Fruit fly (Drosophila melanogaster) whole organism, embryonic: ENCODE data around the gene Rab23.

ENCODE experiments used
- BEAF-32 ChIP-seq: fragments of 200-800 bp; sonication (Bioruptor generic); optimal IDR thresholded peaks from 3 replicates; lab custom pipeline; 2017; ENCODE audit warnings: missing biosample characterization, missing genetic modification characterization, mild to moderate bottlenecking, moderate library complexity, missing genetic modification reagents
- Bgb ChIP-seq: fragments of 200-800 bp; sonication (Bioruptor generic); IDR thresholded peaks from 2 replicates; pipeline ENCODE4 v1.3.6; 2022; ENCODE audit warnings: missing biosample characterization, missing genetic modification characterization; ENCODE audit not compliant: partially characterized antibody
- CG12744 ChIP-seq: fragments of 200-800 bp; sonication (Bioruptor generic); optimal IDR thresholded peaks from 2 replicates; lab custom pipeline; 2016; ENCODE audit warnings: missing biosample characterization, missing genetic modification characterization
- CG13287 ChIP-seq: fragments of 200-800 bp; sonication (Bioruptor generic); IDR thresholded peaks from 2 replicates; pipeline ENCODE4 v1.3.6; 2022; ENCODE audit warnings: missing biosample characterization, missing genetic modification characterization; ENCODE audit not compliant: partially characterized antibody
- CG15514 ChIP-seq: fragments of 200-800 bp; sonication (Bioruptor generic); optimal IDR thresholded peaks from 3 replicates; lab custom pipeline; 2017; ENCODE audit warnings: missing biosample characterization, missing genetic modification characterization, mild to moderate bottlenecking, moderate library complexity, missing genetic modification reagents
- CG16779 ChIP-seq: fragments of 200-800 bp; sonication (Bioruptor generic); IDR thresholded peaks from 2 replicates; pipeline ENCODE4 v1.3.6; 2022; ENCODE audit warnings: missing biosample characterization, missing genetic modification characterization
- CG16813 ChIP-seq: fragments of 200-800 bp; sonication (Bioruptor generic); IDR thresholded peaks from 3 replicates; pipeline ENCODE4 v1.3.6; 2022; ENCODE audit warnings: missing biosample characterization, missing genetic modification characterization; ENCODE audit not compliant: partially characterized antibody
- CG2116 ChIP-seq: fragments of 200-800 bp; sonication (Bioruptor generic); optimal IDR thresholded peaks from 3 replicates; lab custom pipeline; 2018; ENCODE audit warnings: missing biosample characterization, mild to moderate bottlenecking, missing genetic modification characterization
- CG34376 ChIP-seq: fragments of 200-800 bp; sonication (Bioruptor generic); optimal IDR thresholded peaks from 2 replicates; lab custom pipeline; 2018; ENCODE audit warnings: missing biosample characterization, mild to moderate bottlenecking, missing genetic modification characterization
- CG3995 ChIP-seq: fragments of 200-800 bp; sonication (Bioruptor generic); optimal IDR thresholded peaks from 3 replicates; lab custom pipeline; 2016; ENCODE audit warnings: missing biosample characterization, missing genetic modification characterization
- CG5953 ChIP-seq: fragments of 200-800 bp; sonication (Bioruptor generic); IDR thresholded peaks from 2 replicates; pipeline ENCODE4 v1.3.6; 2022; ENCODE audit warnings: missing biosample characterization, missing genetic modification characterization
- CG7357 ChIP-seq: fragments of 200-800 bp; sonication (Bioruptor generic); IDR thresholded peaks from 3 replicates; pipeline ENCODE4 v1.3.6; 2022; ENCODE audit warnings: missing biosample characterization, missing genetic modification characterization
- CG7987 ChIP-seq: fragments of 200-800 bp; sonication (Bioruptor generic); optimal IDR thresholded peaks from 2 replicates; lab custom pipeline; 2018; ENCODE audit warnings: missing biosample characterization, mild to moderate bottlenecking, missing genetic modification characterization, moderate library complexity
- CG9437 ChIP-seq: fragments of 200-800 bp; sonication (Bioruptor generic); optimal IDR thresholded peaks from 2 replicates; lab custom pipeline; 2018; ENCODE audit warnings: missing biosample characterization, mild to moderate bottlenecking, missing genetic modification characterization
- Camta ChIP-seq: fragments of 200-800 bp; sonication (Bioruptor generic); optimal IDR thresholded peaks from 2 replicates; lab custom pipeline; 2016; ENCODE audit warnings: missing biosample characterization, missing genetic modification characterization
- Dll ChIP-seq: fragments of 200-800 bp; sonication (Bioruptor generic); IDR thresholded peaks from 4 replicates; pipeline ENCODE4 v1.3.6; 2022; ENCODE audit warnings: missing biosample characterization, missing genetic modification characterization; ENCODE audit not compliant: partially characterized antibody
- Doc2 ChIP-seq: fragments of 200-800 bp; sonication (Bioruptor generic); IDR thresholded peaks from 2 replicates; pipeline ENCODE4 v1.3.6; 2022; ENCODE audit warnings: missing biosample characterization, missing genetic modification characterization
- Dref ChIP-seq: fragments of 200-800 bp; sonication (Bioruptor generic); IDR thresholded peaks from 2 replicates; pipeline ENCODE4 v1.3.6; 2022; ENCODE audit warnings: missing biosample characterization, missing genetic modification characterization
- ERR ChIP-seq: fragments of 200-800 bp; sonication (Bioruptor generic); optimal IDR thresholded peaks from 2 replicates; lab custom pipeline; 2016; ENCODE audit warnings: missing biosample characterization, missing genetic modification characterization
- Ets65A ChIP-seq: fragments of 200-800 bp; sonication (Bioruptor generic); peaks from one replicate; lab custom pipeline; 2016; ENCODE audit warnings: missing biosample characterization, missing genetic modification characterization
- HLH4C ChIP-seq: fragments of 200-800 bp; sonication (Bioruptor generic); IDR thresholded peaks from 3 replicates; pipeline ENCODE4 v1.3.6; 2022; ENCODE audit warnings: missing biosample characterization, missing genetic modification characterization; ENCODE audit not compliant: partially characterized antibody
- HmgZ ChIP-seq: fragments of 200-800 bp; sonication (Bioruptor generic); optimal IDR thresholded peaks from 2 replicates; lab custom pipeline; 2018; ENCODE audit warnings: missing biosample characterization, mild to moderate bottlenecking, missing genetic modification characterization
- Jarid2 ChIP-seq: fragments of 200-800 bp; sonication (Bioruptor generic); optimal IDR thresholded peaks from 3 replicates; lab custom pipeline; 2017; ENCODE audit warnings: mild to moderate bottlenecking, missing biosample characterization, missing genetic modification reagents, missing genetic modification characterization
- MBD-R2 ChIP-seq: fragments of 200-800 bp; sonication (Bioruptor generic); IDR thresholded peaks from 2 replicates; pipeline ENCODE4 v1.3.6; 2022; ENCODE audit warnings: missing biosample characterization, missing genetic modification characterization
- MESR4 ChIP-seq: fragments of 200-800 bp; sonication (Bioruptor generic); optimal IDR thresholded peaks from 2 replicates; lab custom pipeline; 2018; ENCODE audit warnings: missing biosample characterization, mild to moderate bottlenecking, missing genetic modification characterization, moderate library complexity
- Mad ChIP-seq: fragments of 200-800 bp; sonication (Bioruptor generic); optimal IDR thresholded peaks from 2 replicates; lab custom pipeline; 2016; ENCODE audit warnings: missing biosample characterization, missing genetic modification characterization
- Med ChIP-seq: fragments of 200-800 bp; sonication (Bioruptor generic); peaks from one replicate; lab custom pipeline; 2016; ENCODE audit warnings: missing biosample characterization, missing genetic modification characterization, mild to moderate bottlenecking, inconsistent platforms, moderate library complexity
- Ravus ChIP-seq: fragments of 200-800 bp; sonication (Bioruptor generic); IDR thresholded peaks from 2 replicates; pipeline ENCODE4 v1.3.6; 2022; ENCODE audit warnings: missing biosample characterization, missing genetic modification characterization
- Scr ChIP-seq: fragments of 200-800 bp; sonication (Bioruptor generic); IDR thresholded peaks from 2 replicates; pipeline ENCODE4 v1.3.6; 2022; ENCODE audit warnings: missing biosample characterization, missing genetic modification characterization; ENCODE audit not compliant: partially characterized antibody
- Sry-δ ChIP-seq: fragments of 200-800 bp; sonication (Bioruptor generic); optimal IDR thresholded peaks from 2 replicates; lab custom pipeline; 2016; ENCODE audit warnings: missing biosample characterization, missing genetic modification characterization
- amos ChIP-seq: fragments of 200-800 bp; sonication (Bioruptor generic); IDR thresholded peaks from 2 replicates; pipeline ENCODE4 v1.3.6; 2022; ENCODE audit warnings: missing biosample characterization, missing genetic modification characterization; ENCODE audit not compliant: partially characterized antibody
- cas ChIP-seq: fragments of 200-800 bp; sonication (Bioruptor generic); IDR thresholded peaks from 2 replicates; pipeline ENCODE4 v1.3.6; 2022; ENCODE audit warnings: missing biosample characterization, missing genetic modification characterization
- chm ChIP-seq: fragments of 200-800 bp; sonication (Bioruptor generic); IDR thresholded peaks from 2 replicates; pipeline ENCODE4 v1.3.6; 2022; ENCODE audit warnings: missing biosample characterization, missing genetic modification characterization
- danr ChIP-seq: fragments of 200-800 bp; sonication (Bioruptor generic); IDR thresholded peaks from 2 replicates; pipeline ENCODE4 v1.3.6; 2022; ENCODE audit warnings: missing biosample characterization, missing genetic modification characterization
- exex ChIP-seq: fragments of 200-800 bp; sonication (Bioruptor generic); optimal IDR thresholded peaks from 4 replicates; lab custom pipeline; 2018; ENCODE audit warnings: missing biosample characterization, mild to moderate bottlenecking, missing genetic modification characterization, moderate library complexity
- ftz-f1 ChIP-seq: fragments of 200-800 bp; sonication (Bioruptor generic); optimal IDR thresholded peaks from 2 replicates; lab custom pipeline; 2016; ENCODE audit warnings: missing biosample characterization, missing genetic modification characterization
- gro ChIP-seq: fragments of 200-800 bp; sonication (Bioruptor generic); optimal IDR thresholded peaks from 2 replicates; lab custom pipeline; 2016; ENCODE audit warnings: missing biosample characterization, missing genetic modification characterization
- inv ChIP-seq: fragments of 200-800 bp; sonication (Bioruptor generic); IDR thresholded peaks from 2 replicates; pipeline ENCODE4 v1.3.6; 2022; ENCODE audit warnings: missing biosample characterization, missing genetic modification characterization; ENCODE audit not compliant: partially characterized antibody
- onecut ChIP-seq: fragments of 200-800 bp; sonication (Bioruptor generic); IDR thresholded peaks from 2 replicates; pipeline ENCODE4 v1.3.6; 2022; ENCODE audit warnings: missing biosample characterization, missing genetic modification characterization
- pzg ChIP-seq: fragments of 200-800 bp; sonication (Bioruptor generic); optimal IDR thresholded peaks from 3 replicates; lab custom pipeline; 2018; ENCODE audit warnings: missing biosample characterization, mild to moderate bottlenecking, missing genetic modification characterization, moderate library complexity
- sens-2 ChIP-seq: fragments of 200-800 bp; sonication (Bioruptor generic); IDR thresholded peaks from 2 replicates; pipeline ENCODE4 v1.3.6; 2022; ENCODE audit warnings: missing biosample characterization, missing genetic modification characterization
- seq ChIP-seq: fragments of 200-800 bp; sonication (Bioruptor generic); IDR thresholded peaks from 2 replicates; pipeline ENCODE4 v1.3.6; 2022; ENCODE audit warnings: missing biosample characterization, missing genetic modification characterization
- slp2 ChIP-seq: fragments of 200-800 bp; sonication (Bioruptor generic); optimal IDR thresholded peaks from 2 replicates; lab custom pipeline; 2016; ENCODE audit warnings: missing biosample characterization, missing genetic modification characterization
- stc ChIP-seq: fragments of 200-800 bp; sonication (Bioruptor generic); IDR thresholded peaks from 2 replicates; pipeline ENCODE4 v1.3.6; 2022; ENCODE audit warnings: missing biosample characterization, missing genetic modification characterization
- sug ChIP-seq: fragments of 200-800 bp; optimal IDR thresholded peaks from 2 replicates; lab custom pipeline; 2019; ENCODE audit warnings: missing biosample characterization, mild to moderate bottlenecking, missing genetic modification characterization, moderate library complexity
- tgo ChIP-seq: fragments of 200-800 bp; sonication (Bioruptor generic); IDR thresholded peaks from 3 replicates; pipeline ENCODE4 v1.3.6; 2022; ENCODE audit warnings: missing biosample characterization, missing genetic modification characterization
- tll ChIP-seq, 2 experiments: fragments of 200-800 bp in 1 of 2; fragments of >200 bp in 1 of 2; sonication (Bioruptor generic) in 1 of 2; optimal IDR thresholded peaks; 2 replicates each; lab custom pipeline; 2017 to 2019; ENCODE audit warnings: missing biosample characterization in 2 of 2, missing genetic modification characterization in 2 of 2, mild to moderate bottlenecking in 1 of 2, moderate library complexity in 1 of 2
- twi ChIP-seq: fragments of 200-800 bp; optimal IDR thresholded peaks from 2 replicates; lab custom pipeline; 2019; ENCODE audit warnings: missing biosample characterization, mild to moderate bottlenecking, missing genetic modification characterization, moderate library complexity
- vnd ChIP-seq: fragments of 200-800 bp; sonication (Bioruptor generic); IDR thresholded peaks from 3 replicates; pipeline ENCODE4 v1.3.6; 2022; ENCODE audit warnings: missing biosample characterization, missing genetic modification characterization; ENCODE audit not compliant: partially characterized antibody
- zen2 ChIP-seq: fragments of 200-800 bp; sonication (Bioruptor generic); IDR thresholded peaks from 3 replicates; pipeline ENCODE4 v1.3.6; 2022; ENCODE audit warnings: missing biosample characterization, missing genetic modification characterization; ENCODE audit not compliant: partially characterized antibody

Gene Rab23

DNA sequence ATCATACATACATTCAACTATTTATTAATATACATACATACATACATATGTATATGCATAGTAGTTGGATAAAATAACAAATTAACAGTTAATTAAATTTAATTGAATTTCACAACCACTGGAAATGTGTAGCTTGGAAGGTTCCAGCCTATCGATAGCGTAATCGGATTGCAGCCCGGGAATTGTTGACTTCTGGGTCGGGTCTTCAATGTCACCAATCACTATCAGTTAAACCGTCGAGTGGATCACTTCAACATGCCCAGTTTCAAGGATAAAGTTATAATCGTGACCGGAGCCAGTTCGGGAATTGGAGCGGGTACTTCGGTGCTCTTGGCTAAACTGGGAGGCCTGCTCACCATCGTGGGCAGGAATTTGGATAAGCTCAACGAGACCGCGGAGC is 51.8 kb downstream of the Rab23 start, which contains the start of gene CG12171:
CG12171 (plus strand) TSS at position 191 of the 400 bp plus-strand sequence.
- TF ChIP-seq slp2 (GFP tag; lab: Kevin White, UChicago) = no peak
- TF ChIP-seq BEAF-32 (GFP tag; lab: Kevin White, UChicago) = peak; percentile 52
- no peak for TF ChIP-seq CG9437
- TF ChIP-seq CG13287 (GFP tag; lab: Robert Waterston, UW) = peak; percentile 14; the same call in 1 of the 2 replicates
- TF ChIP-seq HLH4C = no peak
- peak; percentile 31 for TF ChIP-seq pzg
- TF ChIP-seq CG15514 (GFP tag; lab: Kevin White, UChicago) = peak; percentile 76
- peak; percentile 13 for TF ChIP-seq HmgZ (tag; lab: Kevin White, UChicago)
- TF ChIP-seq CG7357 = no peak
- TF ChIP-seq Jarid2 (GFP tag; lab: Kevin White, UChicago) = no peak
- TF ChIP-seq Sry-δ = peak; percentile 24
- no peak for TF ChIP-seq Ravus (GFP tag; lab: Robert Waterston, UW)
- TF ChIP-seq amos (GFP tag; lab: Robert Waterston, UW) = peak; percentile 52
- peak in 1 of 2 experiments; percentile 23 for TF ChIP-seq tll (GFP tag; optimal IDR thresholded peaks at IDR 0.05; lab: Kevin White, UChicago)
- TF ChIP-seq Bgb (GFP tag; lab: Robert Waterston, UW) = peak; percentile 42; the same call in 1 of the 2 replicates
- no peak for TF ChIP-seq Camta (GFP tag; lab: Kevin White, UChicago)
- no peak for TF ChIP-seq onecut (GFP tag; lab: Robert Waterston, UW)
- TF ChIP-seq Doc2 (GFP tag; lab: Robert Waterston, UW) = no peak
- TF ChIP-seq CG34376 (GFP tag; lab: Kevin White, UChicago) = peak; percentile 57
- peak; percentile 36; the same call in 1 of the 4 replicates for TF ChIP-seq Dll (GFP tag; lab: Robert Waterston, UW)
- TF ChIP-seq twi (tag; lab: Kevin White, UChicago) = no peak
- TF ChIP-seq seq (GFP tag; lab: Robert Waterston, UW) = no peak
- peak; percentile 41 for TF ChIP-seq Ets65A
- TF ChIP-seq CG12744 (GFP tag; lab: Kevin White, UChicago) = no peak
- no peak for TF ChIP-seq tgo (GFP tag; lab: Robert Waterston, UW)
- peak; percentile 39; the same call in 1 of the 3 replicates for TF ChIP-seq CG16813 (GFP tag; lab: Robert Waterston, UW)
- TF ChIP-seq gro (GFP tag; lab: Kevin White, UChicago) = no peak
- TF ChIP-seq Mad (GFP tag; lab: Kevin White, UChicago) = no peak
- TF ChIP-seq zen2 (GFP tag; lab: Robert Waterston, UW) = no peak
- TF ChIP-seq Scr (GFP tag; lab: Robert Waterston, UW) = peak; percentile 43
- TF ChIP-seq danr (GFP tag; lab: Robert Waterston, UW) = no peak
- peak; percentile 40 for TF ChIP-seq ERR
- TF ChIP-seq CG5953 (GFP tag; lab: Robert Waterston, UW) = no peak
- TF ChIP-seq sens-2 (GFP tag; lab: Robert Waterston, UW) = no peak
- TF ChIP-seq Med (GFP tag; lab: Kevin White, UChicago) = no peak
- TF ChIP-seq ftz-f1 (GFP tag; lab: Kevin White, UChicago) = peak; percentile 83
- TF ChIP-seq MBD-R2 = peak; percentile 52; the same call in 1 of the 2 replicates
- peak; percentile 49; the same call in 1 of the 3 replicates for TF ChIP-seq vnd (GFP tag; lab: Robert Waterston, UW)
- peak; percentile 60 for TF ChIP-seq Dref (GFP tag; lab: Robert Waterston, UW)
- peak; percentile 45 for TF ChIP-seq CG3995
- TF ChIP-seq sug (tag; lab: Kevin White, UChicago) = peak; percentile 16
- TF ChIP-seq CG2116 (GFP tag; lab: Kevin White, UChicago) = peak; percentile 96
- no peak for TF ChIP-seq CG16779 (GFP tag; lab: Robert Waterston, UW)
- no peak for TF ChIP-seq CG7987
- no peak for TF ChIP-seq stc
- TF ChIP-seq inv (GFP tag; lab: Robert Waterston, UW) = 0 out of 2 replicates have a peak, but pooled peaks have one; percentile 18
- peak; percentile 54 for TF ChIP-seq MESR4 (GFP tag; lab: Kevin White, UChicago)
- no peak for TF ChIP-seq chm (GFP tag; lab: Robert Waterston, UW)
- TF ChIP-seq cas (GFP tag; lab: Robert Waterston, UW) = no peak
- TF ChIP-seq exex = peak; percentile 88
